Worm (Caenorhabditis elegans) whole organism, L4 larva: ENCODE data around the gene gst-6.

Source experiments
- arid-1 ChIP-seq: fragments of 200-800 bp; sonication (Bioruptor generic); conservative IDR thresholded peaks from 2 replicates; pipeline ENCODE4 v1.3.6; 2022; ENCODE audit warnings: missing genetic modification reagents, missing genetic modification characterization, missing compliant biosample characterization
- ceh-28 ChIP-seq: fragments of 150-350 bp; optimal IDR thresholded peaks from 2 replicates; lab custom pipeline; 2014; ENCODE audit warnings: missing biosample characterization, missing genetic modification reagents, missing genetic modification characterization
- ceh-82 ChIP-seq: sonication (generic microtip); optimal IDR thresholded peaks from 2 replicates; lab custom pipeline; 2017; ENCODE audit warnings: missing biosample characterization, missing genetic modification characterization
- dmd-6 ChIP-seq: fragments of 200-800 bp; sonication (Bioruptor generic); IDR thresholded peaks from 2 replicates; pipeline ENCODE4 v1.3.6; 2022; ENCODE audit warnings: missing genetic modification reagents, missing genetic modification characterization, missing compliant biosample characterization
- mdl-1 ChIP-seq, 2 experiments: fragments of 150-350 bp in 1 of 2; sonication (generic microtip) in 1 of 2; optimal IDR thresholded peaks; 2 replicates each; lab custom pipeline; 2014 to 2017; ENCODE audit warnings: missing biosample characterization in 2 of 2, missing genetic modification characterization in 2 of 2
- mes-2 ChIP-seq: sonication (generic microtip); optimal IDR thresholded peaks from 2 replicates; lab custom pipeline; 2016; ENCODE audit warnings: missing genotype, mild to moderate bottlenecking, missing genetic modification characterization, missing compliant biosample characterization; ENCODE audit not compliant: poor library complexity, severe bottlenecking
- nhr-25 ChIP-seq: sonication (generic microtip); optimal IDR thresholded peaks from 2 replicates; lab custom pipeline; 2017; ENCODE audit warnings: missing genetic modification characterization, mild to moderate bottlenecking, missing compliant biosample characterization, antibody characterized with exemption, moderate library complexity, borderline replicate concordance; ENCODE audit not compliant: insufficient read depth
- nhr-48 ChIP-seq: sonication (generic microtip); optimal IDR thresholded peaks from 2 replicates; lab custom pipeline; 2016; ENCODE audit warnings: mild to moderate bottlenecking, missing genetic modification characterization, missing compliant biosample characterization
- nhr-76 ChIP-seq: fragments of 150-350 bp; optimal IDR thresholded peaks from 2 replicates; lab custom pipeline; 2014; ENCODE audit warnings: missing biosample characterization, missing genetic modification characterization
- nhr-77 ChIP-seq: fragments of 150-350 bp; optimal IDR thresholded peaks from 2 replicates; lab custom pipeline; 2014; ENCODE audit warnings: missing biosample characterization, missing genetic modification characterization
- snpc-4 ChIP-seq: fragments of 150-350 bp; optimal IDR thresholded peaks from 2 replicates; lab custom pipeline; 2014; ENCODE audit warnings: missing biosample characterization, missing genetic modification characterization
- tag-97 ChIP-seq: fragments of 200-800 bp; sonication (Bioruptor generic); IDR thresholded peaks from 2 replicates; pipeline ENCODE4 v1.3.6; 2022; ENCODE audit warnings: missing genetic modification characterization, missing compliant biosample characterization
- zag-1 ChIP-seq: fragments of 150-350 bp; optimal IDR thresholded peaks from 2 replicates; lab custom pipeline; 2014; ENCODE audit warnings: missing biosample characterization, missing genetic modification characterization

DNA sequence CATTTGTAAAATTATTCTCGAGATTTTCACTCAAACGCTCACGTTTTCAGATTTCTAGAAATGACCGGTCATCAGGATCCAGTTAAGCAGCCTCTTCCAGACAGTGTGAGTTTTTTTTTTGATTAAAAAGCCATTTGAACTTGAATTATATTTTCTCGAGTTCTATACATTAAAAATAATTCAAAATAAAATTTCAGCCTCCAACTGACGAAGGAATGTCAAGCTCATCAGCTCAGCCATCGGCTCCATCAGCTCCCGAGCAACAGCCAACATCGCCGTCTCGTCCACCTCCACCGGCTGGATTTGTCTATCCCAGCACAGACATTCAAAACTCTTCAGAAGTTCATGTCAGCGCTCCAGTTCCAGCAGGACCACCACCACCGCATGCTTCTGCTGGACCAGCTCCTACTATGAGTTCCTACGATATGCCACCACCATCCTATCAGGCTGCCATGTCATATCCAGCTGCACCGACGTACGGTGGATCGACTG lies 21.8 kb upstream of the gst-6 start, which contains the start of gene F11G11.5:
- TF ChIP-seq mes-2 (no peak), arid-1 (GFP tag; lab: Robert Waterston, UW) (no peak), ceh-28 (tag; lab: Kevin White, UChicago) (no peak), nhr-76 (tag; lab: Kevin White, UChicago) (no peak), dmd-6 (GFP tag; lab: Robert Waterston, UW) (no peak), tag-97 (GFP tag; lab: Robert Waterston, UW) (no peak), snpc-4 (tag; lab: Kevin White, UChicago) (no peak), mdl-1 (tag; optimal IDR thresholded peaks at IDR 0.05; lab: Kevin White, UChicago) (no peak), nhr-25 (tag; lab: Kevin White, UChicago) (no peak), nhr-77 (no peak), nhr-48 (tag; lab: Kevin White, UChicago) (no peak), ceh-82 (tag; lab: Kevin White, UChicago) (no peak), zag-1 (tag; lab: Kevin White, UChicago) (no peak)
